Worm (Caenorhabditis elegans): ENCODE measurements around the gene C17A2.3.

C17A2.3 gene

DNA sequence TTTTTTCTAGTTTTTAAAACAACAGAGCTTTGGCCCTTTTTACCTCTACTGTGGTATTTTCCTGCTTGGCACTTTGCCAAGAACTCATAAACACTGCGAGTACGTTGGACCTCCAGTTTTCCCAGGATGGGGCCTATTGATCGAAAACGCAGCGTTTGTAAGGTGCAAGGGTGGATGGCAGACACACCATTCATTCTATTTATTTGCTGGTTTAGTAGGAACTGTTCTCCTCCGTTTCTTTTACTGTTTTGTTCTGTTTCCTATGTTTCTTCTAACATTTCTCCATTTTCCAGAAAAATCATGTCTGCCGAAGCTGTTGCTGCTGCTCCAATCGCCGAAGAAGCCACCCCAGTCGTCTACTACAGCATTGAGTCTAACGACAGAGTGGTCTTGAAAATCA, 19.6 kb upstream of the C17A2.3 start, which contains the start of gene skr-15:
skr-15 (plus strand) TSS at position 301 of the 400 bp plus-strand sequence.
- no peak for TF ChIP-seq blmp-1 (tag; optimal IDR thresholded peaks at IDR 0.05)

DNA sequence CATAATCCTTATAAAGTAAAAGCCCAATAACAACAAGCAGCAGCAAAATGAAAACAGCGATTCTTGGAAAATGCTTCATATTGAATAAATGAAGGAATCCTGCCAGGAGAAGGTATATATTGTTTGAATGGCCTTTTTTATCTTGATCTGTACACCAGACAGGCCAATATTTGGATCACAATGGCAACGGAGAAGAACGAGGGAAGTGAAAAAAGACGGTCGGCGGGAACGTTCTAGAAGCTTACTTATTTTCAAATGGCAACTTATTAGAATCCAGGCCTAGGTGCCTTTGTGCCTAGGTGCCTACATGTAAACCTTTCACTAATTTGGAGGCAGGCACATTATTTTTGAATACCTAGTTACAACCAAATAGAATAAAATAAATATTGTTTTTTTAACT, 15.6 kb upstream of the C17A2.3 start, which contains the start of gene F54D10.8:
F54D10.8 (minus strand) TSS at position 101 of the 400 bp plus-strand sequence.
- TF ChIP-seq mab-5 (tag; optimal IDR thresholded peaks at IDR 0.05) (no peak), ceh-39 (tag; optimal IDR thresholded peaks at IDR 0.05) (no peak), unc-39 (tag; optimal IDR thresholded peaks at IDR 0.05) (no peak), cnd-1 (tag; optimal IDR thresholded peaks at IDR 0.05) (no peak), elt-3 (tag; optimal IDR thresholded peaks at IDR 0.05) (no peak)

DNA sequence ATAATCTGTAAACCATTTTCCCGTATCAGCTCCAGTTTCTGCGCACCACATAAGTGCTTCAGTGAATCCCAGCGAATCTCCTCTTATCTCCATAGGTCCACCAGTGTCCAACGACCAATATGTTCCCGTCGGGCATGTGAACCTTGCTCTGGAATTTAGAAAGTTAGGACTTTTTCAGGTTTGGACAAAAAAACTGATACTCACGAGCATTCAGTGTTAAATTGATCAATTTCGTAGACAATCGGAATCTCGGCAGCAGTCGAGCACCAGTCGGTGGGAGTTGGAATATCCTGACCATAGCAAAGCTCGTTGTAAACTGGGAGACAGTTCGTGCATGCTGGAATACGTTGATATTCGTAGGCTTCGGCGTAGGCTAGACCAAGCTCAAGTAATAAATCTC, 13.8 kb upstream of the C17A2.3 start:
- no peak for TF ChIP-seq unc-39 (tag; optimal IDR thresholded peaks at IDR 0.05)

DNA sequence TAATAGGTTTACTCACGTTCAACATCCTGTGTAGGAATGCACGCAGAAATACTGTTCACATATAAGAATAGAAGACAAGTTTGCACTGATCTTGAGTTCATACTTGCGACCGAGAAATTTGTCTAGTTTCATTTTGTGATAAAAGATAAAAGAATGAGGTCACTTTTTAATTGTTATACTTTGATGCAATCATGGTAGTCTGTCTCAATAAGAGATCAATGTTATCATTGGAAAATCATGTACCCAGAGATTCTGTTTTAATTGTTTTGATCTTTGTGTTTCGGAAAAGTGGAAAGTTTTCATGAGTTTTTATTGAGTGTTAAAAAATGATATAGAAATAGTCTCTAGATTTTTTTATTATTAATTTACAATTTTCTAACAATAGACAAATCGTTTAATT, 11.0 kb upstream of the C17A2.3 start, which contains the start of gene F54D10.9:
F54D10.9 (minus strand) TSS at position 101 of the 400 bp plus-strand sequence.
- TF ChIP-seq lsy-2 (tag; optimal IDR thresholded peaks at IDR 0.05) = no peak
- TF ChIP-seq ham-2 (GFP tag; optimal IDR thresholded peaks at IDR 0.05) = no peak
- no peak for TF ChIP-seq ztf-11 (tag; optimal IDR thresholded peaks at IDR 0.05)
- TF ChIP-seq mep-1 (tag; optimal IDR thresholded peaks at IDR 0.05) = no peak

DNA sequence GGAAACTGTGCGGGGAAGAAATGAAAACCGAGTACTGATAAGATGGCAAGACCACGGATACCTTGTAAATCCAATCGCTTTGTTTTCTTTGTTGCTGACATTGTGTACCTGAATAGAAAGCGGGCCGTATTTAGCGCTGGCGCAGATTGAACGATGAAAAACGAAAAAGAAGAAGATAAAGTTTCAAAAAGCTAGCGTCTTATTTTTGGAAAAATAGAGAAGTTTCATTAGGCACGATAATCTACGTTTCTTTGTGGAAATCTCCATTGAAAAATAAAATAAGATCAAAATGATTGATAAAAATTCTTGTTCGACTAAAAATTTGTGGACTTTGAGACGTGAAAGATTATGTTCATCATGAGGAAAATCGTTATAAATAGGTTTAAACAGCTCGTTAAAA, 7.5 kb upstream of the C17A2.3 start, which contains the start of gene oac-4:
oac-4 (minus strand) TSS at position 101 of the 400 bp plus-strand sequence.
- TF ChIP-seq pha-4 (tag; optimal IDR thresholded peaks at IDR 0.05) = no peak
- TF ChIP-seq blmp-1 (tag; optimal IDR thresholded peaks at IDR 0.05) = no peak
- TF ChIP-seq nhr-12 (tag; optimal IDR thresholded peaks at IDR 0.05) = no peak
- no peak for TF ChIP-seq unc-62 (GFP tag; optimal IDR thresholded peaks at IDR 0.05)
- TF ChIP-seq mab-5 (tag; optimal IDR thresholded peaks at IDR 0.05) = no peak
- TF ChIP-seq flh-1 (GFP tag; optimal IDR thresholded peaks at IDR 0.05) = no peak
- no peak for TF ChIP-seq mep-1 (tag; optimal IDR thresholded peaks at IDR 0.05)
- no peak for TF ChIP-seq drap-1 (GFP tag; optimal IDR thresholded peaks at IDR 0.05)
- no peak for TF ChIP-seq sem-2 (GFP tag; optimal IDR thresholded peaks at IDR 0.05)
- no peak for TF ChIP-seq ceh-83 (GFP tag; optimal IDR thresholded peaks at IDR 0.05)
- no peak for TF ChIP-seq ham-2 (GFP tag; optimal IDR thresholded peaks at IDR 0.05)
- no peak for TF ChIP-seq lin-32 (GFP tag; optimal IDR thresholded peaks at IDR 0.05)
- TF ChIP-seq nhr-28 (tag; optimal IDR thresholded peaks at IDR 0.05) = no peak
- no peak for TF ChIP-seq hlh-1 (tag; optimal IDR thresholded peaks at IDR 0.05)
- TF ChIP-seq ces-1 (GFP tag; optimal IDR thresholded peaks at IDR 0.05) = no peak

DNA sequence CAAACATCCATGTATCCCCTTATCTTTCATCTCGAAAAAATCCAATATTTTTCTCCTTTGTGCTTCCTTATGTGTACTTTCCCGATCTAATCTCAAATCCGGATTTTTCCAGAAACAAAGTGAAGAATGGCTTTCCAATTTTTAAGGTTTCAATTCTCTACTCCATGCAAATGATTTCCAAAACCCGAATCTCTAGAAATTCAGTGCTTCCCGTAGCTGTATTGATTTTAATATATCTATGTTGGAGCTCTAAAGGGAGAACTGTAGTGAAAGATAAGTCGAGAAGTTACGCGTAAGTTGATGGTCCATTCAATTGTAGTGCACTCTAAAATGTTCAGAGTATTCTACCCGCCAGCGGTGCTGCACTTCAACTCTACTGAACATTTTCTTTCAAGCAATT, 3.8 kb upstream of the C17A2.3 start, which contains the start of gene C17A2.4:
C17A2.4 (plus strand) TSS at position 301 of the 400 bp plus-strand sequence.
- no peak for TF ChIP-seq ham-2 (GFP tag; optimal IDR thresholded peaks at IDR 0.05)
- TF ChIP-seq unc-120 (tag; optimal IDR thresholded peaks at IDR 0.05; ENCODE audit: poor library complexity, severe bottlenecking) = no peak

DNA sequence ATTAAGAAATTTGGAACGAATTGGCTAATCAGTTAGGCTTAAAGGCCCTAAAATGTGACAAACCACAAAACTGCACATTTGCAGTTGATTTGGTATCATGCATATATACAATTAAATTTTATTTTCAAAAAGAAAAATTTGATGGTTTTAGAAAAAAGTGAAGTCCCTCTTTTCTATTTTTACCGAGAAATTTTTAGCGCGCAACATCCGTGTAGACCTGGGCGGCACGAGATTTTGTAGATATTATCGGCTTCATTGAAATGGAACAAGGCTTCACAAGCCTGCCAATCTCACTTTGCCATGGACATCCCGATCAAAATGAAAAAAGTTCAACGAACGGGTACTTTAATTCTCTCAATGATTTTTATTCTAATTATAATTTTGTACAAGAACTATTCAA, 2.6 kb downstream of the C17A2.3 start, which contains the start of gene C17A2.2:
C17A2.2 (plus strand) TSS at position 301 of the 400 bp plus-strand sequence.
- TF ChIP-seq mep-1 (tag; optimal IDR thresholded peaks at IDR 0.05) = no peak
- no peak for TF ChIP-seq nhr-237 (tag; optimal IDR thresholded peaks at IDR 0.05)
- TF ChIP-seq elt-3 (tag; optimal IDR thresholded peaks at IDR 0.05) = no peak
- no peak for TF ChIP-seq unc-39 (tag; optimal IDR thresholded peaks at IDR 0.05)
- TF ChIP-seq nhr-28 (tag; optimal IDR thresholded peaks at IDR 0.05) = no peak
- TF ChIP-seq snpc-4 (tag; optimal IDR thresholded peaks at IDR 0.05) = no peak

DNA sequence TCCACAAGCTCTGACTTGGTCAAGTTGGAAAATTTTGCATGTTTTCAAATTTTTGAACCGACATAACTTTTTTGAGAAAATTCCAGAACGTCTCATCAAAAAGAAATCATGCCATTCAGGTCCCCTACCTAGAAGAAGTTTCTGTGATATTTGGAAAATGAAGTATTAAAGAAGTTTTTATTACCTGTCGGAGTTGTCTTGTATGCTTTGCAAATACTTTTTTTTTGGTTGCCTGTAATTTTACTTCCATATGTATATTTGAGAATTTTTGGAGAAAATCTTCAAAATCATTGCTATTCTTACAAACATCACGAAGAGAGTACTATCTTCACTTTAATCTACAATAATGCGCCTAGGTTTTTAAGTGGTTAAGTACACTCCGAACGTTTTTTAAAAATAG, 7.2 kb downstream of the C17A2.3 start, which contains the start of gene nhr-72:
nhr-72 (minus strand) TSS at position 101 of the 400 bp plus-strand sequence.
- TF ChIP-seq ceh-43 (GFP tag; optimal IDR thresholded peaks at IDR 0.05) (no peak), nhr-76 (tag; optimal IDR thresholded peaks at IDR 0.05) (no peak), zip-8 (tag; optimal IDR thresholded peaks at IDR 0.05) (no peak), sptf-1 (tag; optimal IDR thresholded peaks at IDR 0.05) (no peak), mls-2 (tag; optimal IDR thresholded peaks at IDR 0.05) (no peak), unc-62 (GFP tag; optimal IDR thresholded peaks at IDR 0.05) (no peak), elt-3 (tag; optimal IDR thresholded peaks at IDR 0.05) (no peak), tbx-8 (GFP tag; optimal IDR thresholded peaks at IDR 0.05) (no peak), lin-32 (GFP tag; optimal IDR thresholded peaks at IDR 0.05) (no peak), flh-1 (GFP tag; optimal IDR thresholded peaks at IDR 0.05) (no peak), hlh-1 (tag; optimal IDR thresholded peaks at IDR 0.05) (no peak), M03D4.4 (tag; optimal IDR thresholded peaks at IDR 0.05) (no peak), elt-1 (tag; optimal IDR thresholded peaks at IDR 0.05; ENCODE audit: borderline replicate concordance, insufficient read depth) (no peak), unc-39 (tag; optimal IDR thresholded peaks at IDR 0.05) (no peak), ces-1 (GFP tag; optimal IDR thresholded peaks at IDR 0.05) (no peak), bed-3 (GFP tag; optimal IDR thresholded peaks at IDR 0.05) (no peak), mep-1 (tag; optimal IDR thresholded peaks at IDR 0.05) (no peak), drap-1 (GFP tag; optimal IDR thresholded peaks at IDR 0.05) (no peak), ham-2 (GFP tag; optimal IDR thresholded peaks at IDR 0.05) (no peak)

All from whole organism, mixed stage, embryonic.